Fruit fly (Drosophila melanogaster): ENCODE results near the gene RhoGAP92B.

RhoGAP92B gene

DNA sequence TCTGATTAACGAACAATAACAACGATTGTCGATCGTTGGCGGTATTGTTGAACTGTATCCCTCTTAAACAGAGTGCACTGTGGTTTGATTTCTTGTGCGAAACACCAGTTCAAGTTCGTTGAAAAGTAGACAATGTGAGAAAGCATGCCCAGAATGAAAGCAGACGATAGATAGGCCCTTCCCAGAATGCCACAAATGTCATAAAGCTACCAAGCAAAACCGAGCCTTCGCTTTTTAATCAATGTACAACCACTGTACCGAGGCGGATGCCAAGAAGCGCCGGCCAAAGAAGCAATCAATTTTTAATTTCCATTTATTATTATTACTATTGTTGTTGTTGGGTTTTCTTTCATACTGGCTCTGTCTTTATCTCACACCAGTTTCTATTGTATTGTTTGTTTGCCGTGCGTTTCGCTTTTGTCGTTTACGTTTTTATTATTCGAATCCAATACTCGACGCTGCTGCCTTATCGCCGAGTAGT lies 3.9 kb downstream of the RhoGAP92B start (continued):
- TF ChIP-seq CG34224 (GFP tag; IDR thresholded peaks at IDR 0.05; ENCODE audit: partially characterized antibody) (no peak), Camta (GFP tag; optimal IDR thresholded peaks at IDR 0.05) (peak; percentile 62), nerfin-2 (GFP tag; IDR thresholded peaks at IDR 0.05; ENCODE audit: partially characterized antibody) (no peak), sd (tag; optimal IDR thresholded peaks at IDR 0.05) (peak; percentile 63), CG9817 (tag; optimal IDR thresholded peaks at IDR 0.05) (peak; percentile 65), ssp (GFP tag; IDR thresholded peaks at IDR 0.05) (peak; percentile 49), CG32532 (GFP tag; IDR thresholded peaks at IDR 0.05) (peak; percentile 91), Atf-2 (GFP tag; optimal IDR thresholded peaks at IDR 0.05) (peak; percentile 76), CG10267 (tag; optimal IDR thresholded peaks at IDR 0.05) (peak; percentile 52), Sin3A (optimal IDR thresholded peaks at IDR 0.05) (no peak), CG9932 (GFP tag; IDR thresholded peaks at IDR 0.05) (peak; percentile 76), NC2α (GFP tag; optimal IDR thresholded peaks at IDR 0.05) (peak; percentile 57), CG3407 (GFP tag; optimal IDR thresholded peaks at IDR 0.05) (peak; percentile 63), Hsf (GFP tag; optimal IDR thresholded peaks at IDR 0.05) (peak; percentile 87), croc (GFP tag; conservative IDR thresholded peaks at IDR 0.05) (peak; percentile 56), CG17912 (GFP tag; optimal IDR thresholded peaks at IDR 0.05) (no peak), jigr1 (GFP tag; IDR thresholded peaks at IDR 0.05) (peak; percentile 44; the same call in 1 of the 3 replicates), CG13296 (GFP tag; optimal IDR thresholded peaks at IDR 0.05) (peak; percentile 53), twi (tag; optimal IDR thresholded peaks at IDR 0.05) (no peak), CG10543 (GFP tag; optimal IDR thresholded peaks at IDR 0.05) (no peak), CG10274 (GFP tag; optimal IDR thresholded peaks at IDR 0.05) (peak; percentile 9), CG2712 (tag; optimal IDR thresholded peaks at IDR 0.05) (peak; percentile 65), trem (tag; optimal IDR thresholded peaks at IDR 0.05) (peak; percentile 35), CG6654 (GFP tag; optimal IDR thresholded peaks at IDR 0.05) (peak; percentile 46), Myb (GFP tag; optimal IDR thresholded peaks at IDR 0.05) (peak; percentile 65), CG12744 (GFP tag; optimal IDR thresholded peaks at IDR 0.05) (peak; percentile 69), rib (GFP tag; IDR thresholded peaks at IDR 0.05) (peak; percentile 68), slou (GFP tag; optimal IDR thresholded peaks at IDR 0.05) (no peak), Hey (tag; optimal IDR thresholded peaks at IDR 0.05) (peak; percentile 17), CG1603 (tag; optimal IDR thresholded peaks at IDR 0.05) (peak; percentile 90), CG5245 (GFP tag; optimal IDR thresholded peaks at IDR 0.05) (peak; percentile 66), z (GFP tag; IDR thresholded peaks at IDR 0.05) (no peak; the same call in 2 of the 3 replicates), mirr (GFP tag; optimal IDR thresholded peaks at IDR 0.05) (peak; percentile 10), row (GFP tag; IDR thresholded peaks at IDR 0.05) (peak; percentile 88), eyg (GFP tag; optimal IDR thresholded peaks at IDR 0.05) (peak; percentile 68), fu2 (GFP tag; optimal IDR thresholded peaks at IDR 0.05) (peak; percentile 64), CG18599 (GFP tag; optimal IDR thresholded peaks at IDR 0.05) (peak; percentile 88), kah (GFP tag; optimal IDR thresholded peaks at IDR 0.05) (peak; percentile 15), klu (GFP tag; IDR thresholded peaks at IDR 0.05) (peak; percentile 53; the same call in 1 of the 2 replicates), CG7987 (GFP tag; optimal IDR thresholded peaks at IDR 0.05) (peak; percentile 37), CG33557 (GFP tag; optimal IDR thresholded peaks at IDR 0.05) (no peak), dimm (GFP tag; IDR thresholded peaks at IDR 0.05) (0 out of 2 replicates have a peak, but pooled peaks have one; percentile 46), Doc2 (GFP tag; IDR thresholded peaks at IDR 0.05) (0 out of 2 replicates have a peak, but pooled peaks have one; percentile 37), ewg (GFP tag; optimal IDR thresholded peaks at IDR 0.05) (peak; percentile 73), C15 (GFP tag; IDR thresholded peaks at IDR 0.05) (no peak), CG3281 (GFP tag; optimal IDR thresholded peaks at IDR 0.05) (peak; percentile 70), CG2120 (GFP tag; optimal IDR thresholded peaks at IDR 0.05) (peak; percentile 91), Sry-β (GFP tag; optimal IDR thresholded peaks at IDR 0.05) (no peak), Mes4 (GFP tag; optimal IDR thresholded peaks at IDR 0.05) (peak; percentile 42), crol (GFP tag; IDR thresholded peaks at IDR 0.05) (no peak), bab2 (GFP tag; optimal IDR thresholded peaks at IDR 0.05) (peak; percentile 52)

All from whole organism, embryonic.